Worm (Caenorhabditis elegans): ENCODE measurements around the gene C14B1.2.
A peak's percentile ranks its signal among the peaks of the same experiment; 100 is the strongest.

Gene C14B1.2

DNA sequence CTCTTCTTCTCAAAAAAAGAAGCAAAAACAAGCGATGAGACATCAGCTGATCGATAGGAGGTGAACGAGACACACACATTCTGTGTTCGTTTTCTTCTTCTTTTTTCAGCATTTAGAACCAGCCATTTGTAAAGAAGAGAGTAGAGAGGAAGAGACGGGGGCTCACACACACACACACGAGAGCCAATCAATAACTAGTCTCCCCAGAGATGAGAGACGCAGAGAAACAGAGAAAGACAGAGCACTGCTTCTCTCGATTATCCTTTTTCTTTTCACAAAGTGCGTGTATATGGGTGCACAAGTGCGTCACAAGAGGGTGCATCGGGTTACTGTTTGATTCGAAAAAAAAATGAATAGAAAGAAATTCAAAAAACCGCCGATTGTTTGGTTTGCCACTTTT lies 24.7 kb upstream of the C14B1.2 start (continued):
- TF ChIP-seq tbx-2 (tag; optimal IDR thresholded peaks at IDR 0.05) (peak; percentile 60), nhr-84 (tag; optimal IDR thresholded peaks at IDR 0.05) (no peak), pag-3 (tag; optimal IDR thresholded peaks at IDR 0.05; ENCODE audit: borderline replicate concordance, insufficient read depth) (no peak), dsc-1 (tag; optimal IDR thresholded peaks at IDR 0.05) (peak; percentile 71), egl-27 (tag; optimal IDR thresholded peaks at IDR 0.05) (no peak), lin-15B (tag; optimal IDR thresholded peaks at IDR 0.05) (peak; percentile 38), C04F5.9 (tag; optimal IDR thresholded peaks at IDR 0.05) (no peak), elt-2 (tag; optimal IDR thresholded peaks at IDR 0.05) (no peak), C34B4.2 (tag; optimal IDR thresholded peaks at IDR 0.05) (no peak), unc-86 (tag; optimal IDR thresholded peaks at IDR 0.05) (peak; percentile 79), sptf-1 (tag; optimal IDR thresholded peaks at IDR 0.05) (no peak), xbp-1 (tag; optimal IDR thresholded peaks at IDR 0.05) (peak; percentile 60), rnt-1 (tag; optimal IDR thresholded peaks at IDR 0.05) (peak; percentile 79), zip-4 (GFP tag; optimal IDR thresholded peaks at IDR 0.05) (no peak), ceh-90 (tag; optimal IDR thresholded peaks at IDR 0.05) (no peak), lin-13 (GFP tag; optimal IDR thresholded peaks at IDR 0.05) (peak; percentile 33), hlh-17 (GFP tag; optimal IDR thresholded peaks at IDR 0.05; ENCODE audit: borderline replicate concordance) (no peak), unc-98 (GFP tag; IDR thresholded peaks at IDR 0.05) (no peak), lin-14 (GFP tag; optimal IDR thresholded peaks at IDR 0.05) (peak; percentile 89), ceh-82 (tag; optimal IDR thresholded peaks at IDR 0.05) (peak; percentile 49 to 65 (median 55)), jun-1 (tag; optimal IDR thresholded peaks at IDR 0.05) (peak; percentile 24), fkh-4 (tag; optimal IDR thresholded peaks at IDR 0.05; ENCODE audit: borderline replicate concordance) (no peak), grh-1 (GFP tag; IDR thresholded peaks at IDR 0.05) (0 out of 2 replicates have a peak, but pooled peaks have one; percentile 6), dpl-1 (GFP tag; optimal IDR thresholded peaks at IDR 0.05) (peak; percentile 7 to 48 (median 27)), lin-35 (GFP tag; optimal IDR thresholded peaks at IDR 0.05) (peak in 1 of 2 experiments; percentile 28), mab-9 (GFP tag; IDR thresholded peaks at IDR 0.05) (no peak), fkh-8 (tag; optimal IDR thresholded peaks at IDR 0.05) (peak; percentile 65), alr-1 (tag; optimal IDR thresholded peaks at IDR 0.05; ENCODE audit: borderline replicate concordance) (no peak)

DNA sequence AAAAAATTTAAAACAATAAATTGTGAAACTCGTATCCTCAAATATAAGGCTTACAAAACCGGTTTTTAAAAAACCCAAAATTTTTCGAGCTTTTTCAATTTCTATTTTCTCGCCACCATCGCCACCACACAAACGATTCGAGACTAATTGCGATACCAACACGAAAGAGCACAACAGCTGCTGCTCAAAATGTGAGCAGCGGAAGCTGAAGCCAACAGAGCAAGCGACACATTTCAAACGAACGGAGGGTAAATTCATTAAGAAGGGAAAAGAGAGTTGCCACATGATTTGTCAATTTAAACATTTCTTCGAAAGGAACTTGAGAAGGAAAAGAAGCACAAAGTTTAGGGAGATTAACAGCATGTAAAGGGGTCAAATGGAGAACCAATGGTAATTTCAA lies 23.0 kb upstream of the C14B1.2 start:
- TF ChIP-seq nhr-84 (tag; optimal IDR thresholded peaks at IDR 0.05) = no peak
- no peak for TF ChIP-seq hpl-2 (GFP tag; optimal IDR thresholded peaks at IDR 0.05)
- peak; percentile 47 for TF ChIP-seq lin-14 (GFP tag; optimal IDR thresholded peaks at IDR 0.05)

DNA sequence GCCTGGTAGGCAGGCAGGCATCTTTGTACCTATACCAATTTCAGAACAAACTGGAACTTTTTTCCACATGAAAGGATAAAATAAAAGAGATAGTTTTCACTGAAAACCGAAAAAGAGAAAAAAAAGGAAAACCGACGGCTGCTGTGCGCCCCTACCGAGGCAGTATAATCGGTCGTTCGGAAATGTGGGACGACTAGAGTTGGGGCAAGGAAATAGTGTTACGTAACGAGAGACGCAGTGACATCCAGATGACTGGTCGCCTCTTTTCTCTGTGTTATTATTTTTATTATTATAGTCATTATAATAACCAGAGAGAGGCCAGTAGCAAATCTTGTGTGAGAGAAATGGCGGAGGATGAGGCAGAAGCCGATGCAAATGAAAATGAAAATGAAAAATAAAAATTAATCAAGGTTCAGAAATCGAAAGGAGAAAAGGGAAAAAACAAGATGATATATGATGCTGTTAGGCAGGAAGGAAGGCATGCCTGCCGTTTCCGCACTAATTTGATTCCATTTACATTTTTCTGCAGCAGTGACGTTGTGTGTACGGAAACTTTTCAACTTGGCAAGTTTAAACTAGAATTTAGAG lies 20.6 kb upstream of the C14B1.2 start:
- TF ChIP-seq nhr-47 (tag; optimal IDR thresholded peaks at IDR 0.05) (peak; percentile 16), egl-13 (tag; optimal IDR thresholded peaks at IDR 0.05) (peak; percentile 31), swsn-7 (tag; optimal IDR thresholded peaks at IDR 0.05) (peak; percentile 4), dsc-1 (tag; optimal IDR thresholded peaks at IDR 0.05) (peak; percentile 24), zag-1 (tag; optimal IDR thresholded peaks at IDR 0.05) (no peak), jun-1 (tag; optimal IDR thresholded peaks at IDR 0.05) (no peak), lin-14 (GFP tag; optimal IDR thresholded peaks at IDR 0.05) (peak; percentile 51), blmp-1 (tag; optimal IDR thresholded peaks at IDR 0.05) (peak; percentile 93)

DNA sequence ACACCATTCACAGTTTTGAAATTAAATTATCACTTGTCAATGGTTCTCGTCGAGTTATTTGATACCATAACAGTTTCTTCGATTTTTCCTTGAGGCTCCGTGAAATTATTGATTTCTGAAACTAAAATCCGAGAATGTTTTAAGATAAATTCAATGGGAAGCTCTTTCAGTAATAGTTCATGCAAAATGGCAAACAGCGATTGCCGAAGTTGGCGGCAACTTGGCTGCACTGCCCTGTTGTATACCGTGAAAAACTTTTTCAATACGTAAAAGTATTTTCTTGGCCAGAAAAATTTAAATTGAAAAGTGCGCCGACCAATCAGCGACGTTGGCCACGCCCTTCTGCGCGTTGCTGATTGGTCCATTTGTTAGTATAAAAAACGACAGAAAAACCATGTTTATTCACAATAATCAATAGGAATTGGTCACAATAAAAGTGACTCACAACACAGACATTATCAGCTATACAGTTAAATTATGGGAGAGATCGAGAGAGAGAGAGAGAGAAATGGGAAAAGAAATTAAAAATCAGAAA lies 19.1 kb upstream of the C14B1.2 start:
- TF ChIP-seq pqm-1 (tag; optimal IDR thresholded peaks at IDR 0.05) = no peak
- no peak for TF ChIP-seq pag-3 (tag; optimal IDR thresholded peaks at IDR 0.05; ENCODE audit: borderline replicate concordance, insufficient read depth)
- no peak for TF ChIP-seq ceh-82 (tag; optimal IDR thresholded peaks at IDR 0.05)
- TF ChIP-seq nhr-47 (tag; optimal IDR thresholded peaks at IDR 0.05) = no peak
- no peak for TF ChIP-seq unc-130 (tag; optimal IDR thresholded peaks at IDR 0.05)
- no peak for TF ChIP-seq mdl-1 (tag; optimal IDR thresholded peaks at IDR 0.05)
- TF ChIP-seq nhr-19 (GFP tag; conservative IDR thresholded peaks at IDR 0.05) = no peak
- TF ChIP-seq dsc-1 (tag; optimal IDR thresholded peaks at IDR 0.05) = no peak
- no peak for TF ChIP-seq hpl-2 (GFP tag; optimal IDR thresholded peaks at IDR 0.05)
- TF ChIP-seq aly-2 (tag; optimal IDR thresholded peaks at IDR 0.05) = no peak
- TF ChIP-seq C34B4.2 (tag; optimal IDR thresholded peaks at IDR 0.05) = no peak
- TF ChIP-seq lir-3 (tag; optimal IDR thresholded peaks at IDR 0.05; ENCODE audit: poor library complexity) = no peak
- TF ChIP-seq nhr-76 (tag; optimal IDR thresholded peaks at IDR 0.05) = no peak
- TF ChIP-seq unc-62 (GFP tag; optimal IDR thresholded peaks at IDR 0.05) = no peak
- TF ChIP-seq vab-15 (tag; optimal IDR thresholded peaks at IDR 0.05) = no peak
- TF ChIP-seq lin-15B (tag; optimal IDR thresholded peaks at IDR 0.05) = no peak
- no peak for TF ChIP-seq grh-1 (GFP tag; IDR thresholded peaks at IDR 0.05)
- no peak for TF ChIP-seq nhr-77 (tag; optimal IDR thresholded peaks at IDR 0.05)

Measured in whole organism, L1 larva.